Worm (Caenorhabditis elegans) whole organism, midembryonic: Measurements from ENCODE around the gene lge-1.

ENCODE experiments used
- T22C8.4 ChIP-seq: fragments of 200-800 bp; sonication (Bioruptor generic); IDR thresholded peaks from 2 replicates; pipeline ENCODE4 v1.3.6; 2022; ENCODE audit warnings: missing genetic modification characterization, missing compliant biosample characterization
- cog-1 ChIP-seq: sonication (generic microtip); optimal IDR thresholded peaks from 2 replicates; lab custom pipeline; 2016; ENCODE audit warnings: missing genetic modification characterization, missing compliant biosample characterization
- flt-1 ChIP-seq: fragments of 200-800 bp; sonication (Bioruptor generic); IDR thresholded peaks from 2 replicates; pipeline ENCODE4 v1.3.6; 2022; ENCODE audit warnings: missing genetic modification characterization, missing compliant biosample characterization
- klf-2 ChIP-seq: fragments of 200-800 bp; sonication (Bioruptor generic); conservative IDR thresholded peaks from 2 replicates; pipeline ENCODE4 v1.3.6; 2022; ENCODE audit warnings: missing genetic modification reagents, missing genetic modification characterization, missing compliant biosample characterization
- med-1 ChIP-seq: sonication (generic microtip); optimal IDR thresholded peaks from 2 replicates; lab custom pipeline; 2017; ENCODE audit warnings: missing genetic modification characterization, mild to moderate bottlenecking, missing compliant biosample characterization, antibody characterized with exemption, missing genetic modification reagents; ENCODE audit not compliant: insufficient read depth
- ref-1 ChIP-seq: fragments of 200-800 bp; sonication (Bioruptor generic); conservative IDR thresholded peaks from 2 replicates; pipeline ENCODE4 v1.3.6; 2022; ENCODE audit warnings: missing genetic modification reagents, missing genetic modification characterization, missing compliant biosample characterization
- tab-1 ChIP-seq: fragments of 200-800 bp; sonication (Bioruptor generic); IDR thresholded peaks from 2 replicates; pipeline ENCODE4 v1.3.6; 2022; ENCODE audit warnings: missing genetic modification characterization, missing compliant biosample characterization
- ztf-23 ChIP-seq: fragments of 200-800 bp; sonication (Bioruptor generic); IDR thresholded peaks from 2 replicates; pipeline ENCODE4 v1.3.6; 2022; ENCODE audit warnings: missing genetic modification reagents, missing genetic modification characterization, missing compliant biosample characterization
- ztf-29 ChIP-seq: fragments of 200-800 bp; sonication (Bioruptor generic); IDR thresholded peaks from 2 replicates; pipeline ENCODE4 v1.3.6; 2022; ENCODE audit warnings: missing genetic modification reagents, missing genetic modification characterization, missing compliant biosample characterization

lge-1 gene

DNA sequence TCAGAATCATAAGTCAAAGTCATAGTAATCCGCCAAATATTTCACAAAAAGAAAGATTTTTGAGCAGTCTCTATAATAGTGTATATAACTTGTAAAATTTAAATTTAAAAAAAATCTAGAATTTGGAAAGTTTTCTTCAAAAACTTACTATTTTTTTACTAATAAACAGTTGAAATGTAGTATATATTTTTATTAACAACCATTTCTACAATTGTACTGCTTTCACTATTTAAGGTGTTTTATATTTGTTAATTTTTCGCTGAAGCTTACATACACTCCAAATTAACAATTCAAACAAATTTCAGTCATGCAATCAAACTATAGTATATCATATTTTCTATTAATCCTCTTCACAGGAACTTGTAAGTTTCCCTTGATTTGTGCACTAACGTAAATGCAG lies at the start of gene lge-1:
TSS of gene lge-1 (plus strand) at position 301 of the 400 bp plus-strand sequence.
- TF ChIP-seq ztf-29 (GFP tag; lab: Robert Waterston, UW) (no peak), cog-1 (tag; lab: Kevin White, UChicago) (no peak), ztf-23 (GFP tag; lab: Robert Waterston, UW) (no peak), med-1 (GFP tag; lab: Kevin White, UChicago) (no peak), ref-1 (GFP tag; lab: Robert Waterston, UW) (no peak), tab-1 (GFP tag; lab: Robert Waterston, UW) (no peak), flt-1 (no peak), klf-2 (no peak), T22C8.4 (GFP tag; lab: Robert Waterston, UW) (no peak)

DNA sequence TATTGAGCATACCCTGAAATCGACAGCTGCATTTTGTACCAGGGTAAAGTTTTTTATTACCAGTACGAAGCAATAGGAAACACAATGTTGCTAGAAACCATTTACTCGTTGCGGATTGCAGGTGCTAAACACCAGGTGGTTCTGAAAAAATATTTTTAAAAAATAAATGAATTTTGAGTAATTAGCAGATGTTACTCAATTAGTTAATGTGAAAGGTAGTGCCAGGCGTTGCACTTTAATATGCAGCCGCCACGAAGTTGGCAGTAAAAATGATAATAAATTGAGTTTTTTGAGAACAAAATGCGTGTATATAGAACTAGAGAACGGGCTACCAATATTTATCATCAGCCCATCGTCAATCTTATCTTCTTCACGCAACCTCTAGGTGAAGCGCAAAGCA lies 46.7 kb upstream of the lge-1 start, which contains the start of gene nstp-9:
TSS of gene nstp-9 (minus strand) at position 101 of the 400 bp plus-strand sequence.
- no peak for TF ChIP-seq T22C8.4 (GFP tag; lab: Robert Waterston, UW)
- no peak for TF ChIP-seq ztf-23 (GFP tag; lab: Robert Waterston, UW)
- no peak for TF ChIP-seq ztf-29 (GFP tag; lab: Robert Waterston, UW)
- TF ChIP-seq ref-1 (GFP tag; lab: Robert Waterston, UW) = no peak
- TF ChIP-seq klf-2 = no peak
- TF ChIP-seq flt-1 = no peak

DNA sequence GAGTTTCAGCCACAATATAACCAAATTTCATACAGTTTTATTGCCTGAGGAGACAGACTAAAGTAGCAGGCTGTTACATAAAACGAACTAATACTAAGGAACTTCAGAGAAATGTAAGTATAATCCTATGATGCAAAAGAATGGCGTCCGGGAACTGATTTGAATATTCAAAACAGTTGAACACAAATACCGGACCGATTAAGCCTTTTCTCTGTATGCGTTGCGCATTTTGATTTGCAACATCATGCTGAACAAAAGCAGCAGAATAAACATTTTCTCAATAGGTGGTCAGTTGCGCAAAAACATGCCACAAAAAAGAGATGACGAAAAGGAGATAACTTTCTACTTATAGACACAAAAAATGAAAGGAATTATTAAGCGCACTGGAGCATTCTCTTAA lies 42.3 kb upstream of the lge-1 start:
- TF ChIP-seq T22C8.4 (GFP tag; lab: Robert Waterston, UW) = no peak

- no peak for TF ChIP-seq flt-1
- TF ChIP-seq ztf-29 (GFP tag; lab: Robert Waterston, UW) = no peak
- no peak for TF ChIP-seq tab-1 (GFP tag; lab: Robert Waterston, UW)
Observed at ce11 chrX:10927136-10927535, 39.2 kb upstream of the lge-1 start.

ce11 chrX:10928948-10929563 lies 37.3 kb upstream of the lge-1 start, which contains the start of gene dgn-1:
Gene dgn-1 (minus strand): TSS chrX:10928998.
- TF ChIP-seq ztf-23 (GFP tag; lab: Robert Waterston, UW) = no peak
- no peak for TF ChIP-seq klf-2
- TF ChIP-seq tab-1 (GFP tag; lab: Robert Waterston, UW) = no peak
- no peak for TF ChIP-seq T22C8.4 (GFP tag; lab: Robert Waterston, UW)
- TF ChIP-seq ref-1 (GFP tag; lab: Robert Waterston, UW) = no peak
- TF ChIP-seq med-1 (GFP tag; lab: Kevin White, UChicago) = no peak
- no peak for TF ChIP-seq cog-1 (tag; lab: Kevin White, UChicago)
- no peak for TF ChIP-seq flt-1
- TF ChIP-seq ztf-29 (GFP tag; lab: Robert Waterston, UW) = no peak

ce11 chrX:10932087-10932486 lies 34.3 kb upstream of the lge-1 start:
- TF ChIP-seq tab-1 (GFP tag; lab: Robert Waterston, UW) (no peak), flt-1 (no peak), klf-2 (no peak), T22C8.4 (GFP tag; lab: Robert Waterston, UW) (no peak), cog-1 (tag; lab: Kevin White, UChicago) (no peak), med-1 (GFP tag; lab: Kevin White, UChicago) (no peak), ztf-23 (GFP tag; lab: Robert Waterston, UW) (no peak), ztf-29 (GFP tag; lab: Robert Waterston, UW) (no peak), ref-1 (GFP tag; lab: Robert Waterston, UW) (no peak)

DNA sequence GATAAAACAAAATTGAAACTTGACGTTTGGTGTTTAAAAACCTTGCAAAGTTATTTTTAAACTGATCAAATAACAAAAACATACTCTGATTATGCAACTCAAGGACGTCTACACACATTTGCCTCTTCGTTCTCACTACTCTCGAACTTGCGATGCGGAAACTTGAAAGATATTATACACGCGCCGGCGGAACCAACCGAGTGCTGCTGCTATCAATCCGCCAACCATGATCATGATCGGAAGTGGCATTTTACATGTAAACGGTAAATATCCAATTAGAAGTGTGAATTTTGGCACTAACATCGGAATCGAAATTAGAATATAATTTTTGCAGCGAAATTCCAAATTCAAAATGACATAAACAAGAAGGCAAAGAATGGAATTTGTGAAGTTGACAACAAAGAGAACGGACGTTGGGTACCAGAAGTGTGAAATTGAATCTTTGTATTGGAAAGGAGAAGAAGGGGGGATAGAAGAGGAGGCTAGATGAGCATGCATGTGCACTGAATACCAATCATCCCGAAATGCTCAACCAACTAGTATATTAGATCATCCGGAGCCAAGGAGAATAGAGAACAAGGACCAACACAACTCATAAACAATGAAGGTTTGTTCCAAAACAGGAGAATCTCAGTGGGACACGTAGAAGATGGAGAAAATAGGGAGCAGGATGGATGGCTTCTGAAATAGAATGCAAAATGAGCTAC lies 32.9 kb upstream of the lge-1 start:
- TF ChIP-seq ztf-29 (GFP tag; lab: Robert Waterston, UW) (no peak), ztf-23 (GFP tag; lab: Robert Waterston, UW) (no peak), flt-1 (no peak), cog-1 (tag; lab: Kevin White, UChicago) (no peak), med-1 (GFP tag; lab: Kevin White, UChicago) (no peak), tab-1 (GFP tag; lab: Robert Waterston, UW) (no peak)

DNA sequence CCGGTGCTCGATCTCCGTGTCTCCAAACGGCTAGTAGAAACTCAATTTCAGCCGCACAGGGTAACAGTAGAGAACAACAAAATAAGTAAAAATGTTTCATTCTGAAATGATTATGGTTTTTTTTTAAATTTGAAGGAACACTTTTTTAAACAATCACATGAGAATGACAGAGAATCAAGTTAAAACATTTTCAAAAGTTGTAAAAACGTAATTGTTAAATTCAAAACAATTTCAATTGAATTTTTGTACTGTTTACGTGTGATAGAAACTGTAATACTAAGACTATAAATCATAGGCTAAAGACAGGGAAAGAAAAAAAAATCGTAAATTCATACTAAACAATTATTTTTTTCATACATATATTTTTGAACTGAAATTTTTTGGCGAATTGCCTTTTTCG lies 25.1 kb upstream of the lge-1 start, which contains the start of gene pho-7:
TSS of gene pho-7 (minus strand) at position 101 of the 400 bp plus-strand sequence.
- TF ChIP-seq ztf-29 (GFP tag; lab: Robert Waterston, UW) (no peak), T22C8.4 (GFP tag; lab: Robert Waterston, UW) (no peak), flt-1 (no peak), tab-1 (GFP tag; lab: Robert Waterston, UW) (no peak), cog-1 (tag; lab: Kevin White, UChicago) (no peak), klf-2 (no peak), ref-1 (GFP tag; lab: Robert Waterston, UW) (no peak), ztf-23 (GFP tag; lab: Robert Waterston, UW) (no peak), med-1 (GFP tag; lab: Kevin White, UChicago) (no peak)

DNA sequence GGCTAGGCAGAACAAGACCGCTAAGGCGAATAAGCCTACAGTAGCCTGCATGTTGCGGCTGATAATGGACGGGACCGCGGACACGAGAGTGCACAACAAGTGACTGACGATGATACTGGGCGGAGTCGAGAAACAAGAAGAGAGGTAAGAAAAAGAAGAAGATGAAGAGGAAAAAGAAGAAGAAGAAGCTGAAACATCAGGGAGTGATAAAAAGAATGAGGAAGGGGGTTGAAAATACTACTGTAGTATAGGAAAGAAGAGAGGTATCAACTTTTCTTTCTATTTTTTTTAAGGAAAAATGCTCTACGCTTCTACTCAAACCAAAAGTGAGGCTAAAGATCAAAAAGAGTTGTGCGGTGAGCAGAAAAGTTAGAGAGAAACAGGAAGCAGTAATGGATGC lies 17.5 kb upstream of the lge-1 start, which contains the start of gene T21B6.3:
TSS of gene T21B6.3 (minus strand) at position 101 of the 400 bp plus-strand sequence.
- TF ChIP-seq flt-1 (no peak), cog-1 (tag; lab: Kevin White, UChicago) (no peak), ztf-23 (GFP tag; lab: Robert Waterston, UW) (no peak), T22C8.4 (GFP tag; lab: Robert Waterston, UW) (no peak), klf-2 (no peak), tab-1 (GFP tag; lab: Robert Waterston, UW) (no peak), ref-1 (GFP tag; lab: Robert Waterston, UW) (no peak), ztf-29 (GFP tag; lab: Robert Waterston, UW) (no peak), med-1 (GFP tag; lab: Kevin White, UChicago) (no peak)
